Fruit fly (Drosophila melanogaster): ENCODE results near the gene CDK2AP1.

The CDK2AP1 gene

DNA sequence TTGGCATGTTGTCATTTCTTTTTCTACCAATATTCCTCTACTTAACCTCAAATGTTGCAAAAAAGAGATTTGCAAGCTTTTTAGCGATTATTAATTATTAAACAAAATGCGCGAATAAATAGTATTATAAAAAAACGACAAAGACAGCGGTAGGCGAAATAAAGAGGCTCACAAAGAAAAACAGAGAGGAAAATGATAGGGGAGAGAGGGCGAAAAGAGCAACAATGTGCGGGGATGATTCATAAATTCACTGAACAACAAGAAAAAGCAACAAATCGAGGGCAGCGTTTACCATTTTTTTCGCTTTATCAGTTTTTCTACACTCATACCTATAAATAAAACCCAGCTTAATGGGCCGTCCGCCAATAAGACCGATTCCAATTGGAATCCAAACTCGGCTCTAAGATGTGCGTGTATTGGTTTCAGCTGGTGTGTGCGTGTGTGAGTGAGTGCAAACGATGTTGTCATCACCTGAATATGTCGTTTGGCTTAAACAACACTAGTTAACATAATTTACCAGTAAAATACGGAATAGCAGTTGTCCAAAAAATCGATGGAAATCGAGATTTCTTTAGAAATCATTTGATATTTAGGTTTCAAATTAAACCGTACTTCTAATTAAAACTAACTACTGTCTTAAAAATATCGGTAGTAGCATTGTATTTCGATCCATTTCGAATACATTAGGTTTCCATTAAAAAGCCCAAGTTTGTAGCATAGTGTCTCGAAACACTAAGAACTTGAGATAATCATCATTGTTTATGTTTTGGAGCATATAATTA lies 18.3 kb downstream of the CDK2AP1 start (continued):
- TF ChIP-seq pan (optimal IDR thresholded peaks at IDR 0.05) = no peak
- no peak for TF ChIP-seq pan (GFP tag; optimal IDR thresholded peaks at IDR 0.05 in 1 of 2, IDR thresholded peaks at IDR 0.05 in 1 of 2)
- no peak for TF ChIP-seq kah (GFP tag; optimal IDR thresholded peaks at IDR 0.05)
- no peak for TF ChIP-seq CG11723 (GFP tag; optimal IDR thresholded peaks at IDR 0.05)
- peak; percentile 40 for TF ChIP-seq Meics (GFP tag; optimal IDR thresholded peaks at IDR 0.05)
- TF ChIP-seq slbo (GFP tag; IDR thresholded peaks at IDR 0.05) = no peak
- TF ChIP-seq CG15514 (GFP tag; optimal IDR thresholded peaks at IDR 0.05) = no peak
- no peak for TF ChIP-seq chinmo (GFP tag; IDR thresholded peaks at IDR 0.05; ENCODE audit: partially characterized antibody)
- TF ChIP-seq oc (tag; optimal IDR thresholded peaks at IDR 0.05) = no peak
- no peak for TF ChIP-seq CG6813 (GFP tag; optimal IDR thresholded peaks at IDR 0.05)
- TF ChIP-seq Oaz (GFP tag; IDR thresholded peaks at IDR 0.05) = no peak
- TF ChIP-seq vfl (GFP tag; optimal IDR thresholded peaks at IDR 0.05) = no peak
- TF ChIP-seq CG13894 (tag; optimal IDR thresholded peaks at IDR 0.05) = no peak
- no peak for TF ChIP-seq Vsx1 (GFP tag; optimal IDR thresholded peaks at IDR 0.05)
- no peak for TF ChIP-seq ap (GFP tag; IDR thresholded peaks at IDR 0.05)
- no peak for TF ChIP-seq Ssrp (tag; optimal IDR thresholded peaks at IDR 0.05)
- TF ChIP-seq CG17186 (GFP tag; optimal IDR thresholded peaks at IDR 0.05) = no peak
- no peak for TF ChIP-seq fd102C (GFP tag; optimal IDR thresholded peaks at IDR 0.05)
- no peak for TF ChIP-seq Gug (GFP tag; IDR thresholded peaks at IDR 0.05)
- TF ChIP-seq E2f2 (GFP tag; IDR thresholded peaks at IDR 0.05) = no peak
- no peak for TF ChIP-seq Dip2 (GFP tag; IDR thresholded peaks at IDR 0.05)
- no peak for TF ChIP-seq Lpt (GFP tag; optimal IDR thresholded peaks at IDR 0.05)
- TF ChIP-seq ems (GFP tag; optimal IDR thresholded peaks at IDR 0.05) = no peak
- no peak for TF ChIP-seq otp (GFP tag; IDR thresholded peaks at IDR 0.05)
- no peak for TF ChIP-seq vvl (GFP tag; IDR thresholded peaks at IDR 0.05)
- no peak for TF ChIP-seq CG2199 (GFP tag; IDR thresholded peaks at IDR 0.05)
- TF ChIP-seq CG30403 (GFP tag; optimal IDR thresholded peaks at IDR 0.05) = no peak
- no peak for TF ChIP-seq CG12769 (tag; optimal IDR thresholded peaks at IDR 0.05)
- TF ChIP-seq org-1 (GFP tag; optimal IDR thresholded peaks at IDR 0.05) = no peak
- no peak for TF ChIP-seq MESR4 (GFP tag; optimal IDR thresholded peaks at IDR 0.05)
- TF ChIP-seq CG11085 (GFP tag; IDR thresholded peaks at IDR 0.05) = no peak
- peak; percentile 69 for TF ChIP-seq CG32532 (GFP tag; IDR thresholded peaks at IDR 0.05)
- TF ChIP-seq Ets65A (GFP tag) = no peak
- no peak for TF ChIP-seq CG9876 (GFP tag; optimal IDR thresholded peaks at IDR 0.05)
- TF ChIP-seq B-H1 (GFP tag; IDR thresholded peaks at IDR 0.05) = no peak
- TF ChIP-seq aop (GFP tag; IDR thresholded peaks at IDR 0.05) = no peak
- TF ChIP-seq CG16815 (GFP tag; optimal IDR thresholded peaks at IDR 0.05) = no peak
- TF ChIP-seq Hey (tag; optimal IDR thresholded peaks at IDR 0.05) = no peak
- TF ChIP-seq CG1024 (GFP tag; IDR thresholded peaks at IDR 0.05) = no peak
- no peak for TF ChIP-seq CG17912 (GFP tag; optimal IDR thresholded peaks at IDR 0.05)
- no peak for TF ChIP-seq unpg (GFP tag; optimal IDR thresholded peaks at IDR 0.05)
- TF ChIP-seq sens-2 (GFP tag; IDR thresholded peaks at IDR 0.05) = no peak
- no peak for TF ChIP-seq CG14965 (GFP tag; optimal IDR thresholded peaks at IDR 0.05; ENCODE audit: borderline replicate concordance)
- TF ChIP-seq CG14014 (GFP tag; IDR thresholded peaks at IDR 0.05) = no peak
- TF ChIP-seq YL-1 (GFP tag; optimal IDR thresholded peaks at IDR 0.05) = no peak
- no peak for TF ChIP-seq Sry-δ (GFP tag; optimal IDR thresholded peaks at IDR 0.05)
- TF ChIP-seq CG1233 (GFP tag; optimal IDR thresholded peaks at IDR 0.05) = no peak
- no peak for TF ChIP-seq chn (GFP tag; optimal IDR thresholded peaks at IDR 0.05)
- TF ChIP-seq Mad (GFP tag; optimal IDR thresholded peaks at IDR 0.05) = no peak
- TF ChIP-seq fd3F (GFP tag; optimal IDR thresholded peaks at IDR 0.05) = no peak
- no peak for TF ChIP-seq CG11093 (GFP tag; IDR thresholded peaks at IDR 0.05)

Measured in whole organism, embryonic.